Worm (Caenorhabditis elegans): Measurements from ENCODE around the gene nop-1.

Gene nop-1

DNA sequence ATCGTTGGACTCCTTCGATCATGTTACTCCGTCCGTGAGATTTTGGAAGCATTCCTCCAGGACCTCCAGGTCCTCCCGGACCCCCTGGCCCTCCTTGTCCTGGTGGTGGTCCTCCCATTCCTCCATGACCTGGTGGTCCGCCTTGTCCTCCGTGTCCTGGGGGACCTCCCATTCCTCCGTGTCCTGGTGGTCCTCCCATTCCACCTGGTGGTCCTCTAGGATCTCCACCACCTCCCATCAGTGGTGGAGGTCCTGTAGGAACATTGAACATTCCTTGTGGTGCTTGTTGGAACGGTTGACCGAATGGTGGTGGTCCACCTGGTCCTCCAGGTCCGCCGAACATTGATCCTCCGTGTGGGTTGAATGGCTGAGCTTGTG lies 4.6 kb upstream of the nop-1 start:
- TF ChIP-seq zfh-2 (GFP tag; conservative IDR thresholded peaks at IDR 0.05) (peak; percentile 87), bed-2 (GFP tag; IDR thresholded peaks at IDR 0.05) (peak; percentile 11; the same call in 1 of the 2 replicates), mcd-1 (GFP tag; IDR thresholded peaks at IDR 0.05) (peak; percentile 26; the same call in 1 of the 2 replicates), egrh-3 (GFP tag; IDR thresholded peaks at IDR 0.05) (peak; percentile 81; the same call in 1 of the 2 replicates), ztf-6 (GFP tag; IDR thresholded peaks at IDR 0.05) (no peak)

DNA sequence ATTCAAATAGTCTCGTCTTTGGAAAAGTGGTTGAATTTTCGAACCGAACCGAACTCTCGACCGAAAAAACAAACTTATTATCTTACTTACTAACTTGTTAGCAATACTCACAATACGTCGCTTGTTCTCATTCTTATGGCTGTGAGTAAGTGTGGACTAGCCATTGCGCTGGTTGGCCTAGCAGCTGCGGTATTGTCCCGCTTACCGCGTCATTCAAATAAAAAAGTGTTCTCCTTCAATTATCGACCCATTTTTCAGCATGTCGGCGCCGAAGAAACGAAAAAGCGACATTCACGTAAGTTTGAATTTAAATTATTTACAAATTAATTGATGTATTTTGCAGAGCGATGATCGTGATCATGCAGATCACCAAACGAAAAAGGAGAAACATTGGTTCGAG lies 527 bp downstream of the nop-1 start:
- TF ChIP-seq tbp1 (GFP tag; optimal IDR thresholded peaks at IDR 0.05) (no peak), nhr-27 (tag; optimal IDR thresholded peaks at IDR 0.05) (no peak), akir-1 (GFP tag; optimal IDR thresholded peaks at IDR 0.05) (no peak), hlh-26 (GFP tag; conservative IDR thresholded peaks at IDR 0.05) (no peak), lag-1 (GFP tag; IDR thresholded peaks at IDR 0.05) (no peak), madf-3 (GFP tag; IDR thresholded peaks at IDR 0.05) (no peak), attf-6 (GFP tag; IDR thresholded peaks at IDR 0.05) (no peak), ztf-28 (GFP tag; IDR thresholded peaks at IDR 0.05) (no peak), ztf-22 (GFP tag; optimal IDR thresholded peaks at IDR 0.05) (no peak), bed-2 (GFP tag; IDR thresholded peaks at IDR 0.05) (no peak), sea-2 (GFP tag; IDR thresholded peaks at IDR 0.05) (no peak), madf-10 (tag; optimal IDR thresholded peaks at IDR 0.05) (no peak), ccch-3 (GFP tag; optimal IDR thresholded peaks at IDR 0.05) (no peak), chd-7 (tag; optimal IDR thresholded peaks at IDR 0.05) (no peak), mcd-1 (GFP tag; IDR thresholded peaks at IDR 0.05) (no peak), tbx-9 (tag; optimal IDR thresholded peaks at IDR 0.05; ENCODE audit: borderline replicate concordance) (no peak), lin-40 (tag; optimal IDR thresholded peaks at IDR 0.05) (no peak)

DNA sequence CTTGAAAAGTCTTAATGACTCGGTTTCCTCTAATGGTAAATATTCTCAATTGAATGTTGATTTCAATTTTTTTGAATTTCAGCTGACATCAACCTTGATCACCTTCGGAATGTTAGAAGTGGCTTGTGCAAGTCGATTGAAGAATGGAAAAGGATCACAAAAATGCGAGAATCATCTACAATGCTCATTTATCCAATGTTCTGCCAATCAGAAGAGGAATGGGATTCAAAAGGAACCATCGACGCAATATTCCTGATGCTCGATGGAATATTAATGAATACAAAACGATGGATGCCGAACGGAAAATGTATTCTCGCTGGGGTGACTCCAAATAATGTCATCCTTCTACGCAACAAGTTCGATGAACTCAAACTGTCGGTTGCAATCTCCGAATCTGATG lies 3.0 kb downstream of the nop-1 start:
- TF ChIP-seq ceh-100 (GFP tag; IDR thresholded peaks at IDR 0.05) (no peak), xnd-1 (tag; optimal IDR thresholded peaks at IDR 0.05) (no peak), K11D2.4 (GFP tag; IDR thresholded peaks at IDR 0.05) (no peak), lin-54 (GFP tag; optimal IDR thresholded peaks at IDR 0.05) (no peak), ceh-27 (GFP tag; optimal IDR thresholded peaks at IDR 0.05) (no peak)

DNA sequence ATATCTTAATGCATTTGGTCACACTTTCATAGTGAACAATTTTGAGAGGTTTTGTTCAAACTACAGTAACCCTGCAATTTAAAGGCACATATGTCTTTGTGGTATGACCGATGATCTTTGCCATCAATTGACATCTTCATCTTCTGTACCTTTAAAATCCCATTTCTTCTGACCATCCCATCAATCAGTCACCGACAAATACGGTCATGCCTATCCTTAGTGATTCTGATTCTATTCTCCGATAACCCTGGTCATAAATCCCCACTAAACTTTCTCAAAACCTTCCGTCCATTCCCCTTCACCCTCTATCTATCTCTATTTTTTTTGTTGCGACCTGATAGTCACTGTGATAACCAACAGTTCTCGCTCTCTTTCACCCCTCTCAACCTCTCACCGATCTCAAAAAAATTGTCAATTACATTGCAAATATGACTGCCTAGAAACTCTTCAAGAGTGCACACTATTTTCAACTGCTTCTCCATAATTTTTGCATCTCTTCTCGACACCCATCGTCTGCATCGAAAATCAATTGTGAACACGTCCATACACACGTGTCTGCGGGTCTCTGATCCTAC lies 5.6 kb downstream of the nop-1 start:
- TF ChIP-seq Y53F4B.3 (GFP tag; IDR thresholded peaks at IDR 0.05) (no peak), hmg-1.2 (GFP tag; IDR thresholded peaks at IDR 0.05) (peak; percentile 28; the same call in 1 of the 2 replicates), nhr-80 (tag; optimal IDR thresholded peaks at IDR 0.05) (peak; percentile 79)

DNA sequence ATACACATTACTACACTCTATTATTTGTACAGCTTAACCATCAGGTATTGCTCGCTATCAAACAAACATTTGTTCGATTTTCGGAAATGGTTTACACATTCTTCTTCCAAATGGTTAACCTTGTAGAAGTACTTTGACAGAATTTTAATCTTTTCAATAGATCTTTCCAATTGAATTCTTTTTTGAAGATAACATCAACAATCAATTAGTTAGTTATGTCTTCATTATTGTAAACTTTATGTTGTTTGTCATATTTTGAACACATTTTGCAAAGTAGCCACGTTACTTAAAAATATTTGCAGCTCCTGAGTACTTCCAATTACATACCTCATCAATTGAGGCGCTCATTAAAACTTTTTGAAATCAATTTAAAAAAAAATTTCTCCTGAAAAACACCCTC lies 6.8 kb downstream of the nop-1 start:
- no peak for TF ChIP-seq nhr-90 (tag; optimal IDR thresholded peaks at IDR 0.05)
- no peak for TF ChIP-seq aptf-3 (GFP tag; IDR thresholded peaks at IDR 0.05)
- no peak for TF ChIP-seq mel-28 (tag; optimal IDR thresholded peaks at IDR 0.05; ENCODE audit: borderline replicate concordance)
- no peak for TF ChIP-seq Y95B8A.8 (GFP tag; IDR thresholded peaks at IDR 0.05)

Measured in whole organism, young adult.